Fruit fly (Drosophila melanogaster) whole organism, adult: ENCODE results near the gene mRpS24.

Experiments used
- CG11617 ChIP-seq: fragments of 200-800 bp; sonication (Bioruptor generic); optimal IDR thresholded peaks from 2 replicates; lab custom pipeline; 2017; ENCODE audit warnings: mild to moderate bottlenecking, missing biosample characterization, missing genetic modification reagents, missing genetic modification characterization
- CG12768 ChIP-seq: fragments of 200-800 bp; sonication (Bioruptor generic); optimal IDR thresholded peaks from 2 replicates; lab custom pipeline; 2017; ENCODE audit warnings: missing biosample characterization, missing genetic modification characterization, mild to moderate bottlenecking, moderate library complexity, missing genetic modification reagents
- CG14711 ChIP-seq: fragments of 200-800 bp; sonication (Bioruptor generic); optimal IDR thresholded peaks from 2 replicates; lab custom pipeline; 2018; ENCODE audit warnings: missing biosample characterization, mild to moderate bottlenecking, missing genetic modification characterization, moderate library complexity
- CG1620 ChIP-seq: fragments of 200-800 bp; sonication (Bioruptor generic); optimal IDR thresholded peaks from 2 replicates; lab custom pipeline; 2016; ENCODE audit warnings: missing biosample characterization, missing genetic modification characterization
- CG33017 ChIP-seq: fragments of 200-800 bp; sonication (Bioruptor generic); optimal IDR thresholded peaks from 2 replicates; lab custom pipeline; 2018; ENCODE audit warnings: missing biosample characterization, mild to moderate bottlenecking, missing genetic modification characterization, moderate library complexity
- CG5204 ChIP-seq: fragments of 200-800 bp; sonication (Bioruptor generic); optimal IDR thresholded peaks from 2 replicates; lab custom pipeline; 2016; ENCODE audit warnings: missing biosample characterization, missing genetic modification characterization
- CG7045 ChIP-seq: fragments of 200-800 bp; sonication (Bioruptor generic); optimal IDR thresholded peaks from 2 replicates; lab custom pipeline; 2017; ENCODE audit warnings: missing biosample characterization, mild to moderate bottlenecking, missing genetic modification characterization
- CG7101 ChIP-seq: fragments of 200-800 bp; sonication (Bioruptor generic); optimal IDR thresholded peaks from 2 replicates; lab custom pipeline; 2018; ENCODE audit warnings: missing biosample characterization, mild to moderate bottlenecking, missing genetic modification characterization, moderate library complexity
- Clk ChIP-seq: fragments of 200-800 bp; sonication (Bioruptor generic); optimal IDR thresholded peaks from 2 replicates; lab custom pipeline; 2017; ENCODE audit warnings: missing biosample characterization, missing genetic modification characterization
- Crg-1 ChIP-seq: fragments of 200-800 bp; sonication (Bioruptor generic); optimal IDR thresholded peaks from 2 replicates; lab custom pipeline; 2016; ENCODE audit warnings: missing biosample characterization, missing genetic modification characterization
- Hr96 ChIP-seq: fragments of 200-800 bp; sonication (Bioruptor generic); optimal IDR thresholded peaks from 2 replicates; lab custom pipeline; 2016; ENCODE audit warnings: missing biosample characterization, missing genetic modification characterization
- Mnt ChIP-seq: fragments of 200-800 bp; sonication (Bioruptor generic); optimal IDR thresholded peaks from 2 replicates; lab custom pipeline; 2016; ENCODE audit warnings: missing biosample characterization, mild to moderate bottlenecking, missing genetic modification characterization
- bab1 ChIP-seq: fragments of 200-800 bp; sonication (Bioruptor generic); optimal IDR thresholded peaks from 3 replicates; lab custom pipeline; 2019; ENCODE audit warnings: missing biosample characterization, mild to moderate bottlenecking, missing genetic modification characterization, moderate library complexity
- cic ChIP-seq: fragments of 200-800 bp; sonication (Bioruptor generic); optimal IDR thresholded peaks from 2 replicates; lab custom pipeline; 2017; ENCODE audit warnings: missing biosample characterization, mild to moderate bottlenecking, missing genetic modification characterization, moderate library complexity
- cnc ChIP-seq, 2 experiments: fragments of >200 bp; optimal IDR thresholded peaks; 2 replicates each; lab custom pipeline; 2017
- kay ChIP-seq: fragments of 200-800 bp; sonication (Bioruptor generic); peaks from one replicate; lab custom pipeline; 2016; ENCODE audit warnings: missing biosample characterization, missing genetic modification characterization, borderline replicate concordance
- ovo ChIP-seq: fragments of 200-800 bp; sonication (Bioruptor generic); optimal IDR thresholded peaks from 2 replicates; lab custom pipeline; 2016; ENCODE audit warnings: missing biosample characterization, missing genetic modification characterization
- pad ChIP-seq: fragments of 200-800 bp; sonication (Bioruptor generic); optimal IDR thresholded peaks from 3 replicates; lab custom pipeline; 2017; ENCODE audit warnings: missing biosample characterization, missing genetic modification characterization, mild to moderate bottlenecking, moderate library complexity, missing genetic modification reagents
- tj ChIP-seq: fragments of 200-800 bp; sonication (Bioruptor generic); optimal IDR thresholded peaks from 3 replicates; lab custom pipeline; 2017; ENCODE audit warnings: missing biosample characterization, mild to moderate bottlenecking, missing genetic modification characterization, moderate library complexity
- toe ChIP-seq: fragments of 200-800 bp; sonication (Bioruptor generic); optimal IDR thresholded peaks from 2 replicates; lab custom pipeline; 2016; ENCODE audit warnings: missing biosample characterization, missing genetic modification characterization

mRpS24 gene

dm6 chr3R:24138478-24139455 lies 24.6 kb downstream of the mRpS24 start:
- TF ChIP-seq cic (peak; percentile 54), ovo (GFP tag; lab: Kevin White, UChicago) (no peak)

- peak; percentile 15 for TF ChIP-seq cic
- peak; percentile 1 for TF ChIP-seq CG12768 (GFP tag; lab: Kevin White, UChicago)
- peak; percentile 4 for TF ChIP-seq kay (GFP tag; lab: Kevin White, UChicago)
- TF ChIP-seq CG14711 (tag; lab: Kevin White, UChicago): no peak
These were observed 25.9 kb downstream of the mRpS24 start, which contains the start of gene Npc2f for dm6 chr3R:24137311-24137945. TSS of gene Npc2f (plus strand) at chr3R:24137895.

- peak; percentile 58 for TF ChIP-seq bab1 (GFP tag; lab: Kevin White, UChicago)
- no peak for TF ChIP-seq CG1620
- no peak for TF ChIP-seq toe (GFP tag; lab: Kevin White, UChicago)
- TF ChIP-seq CG33017 (tag; lab: Kevin White, UChicago): peak; percentile 7
- no peak for TF ChIP-seq ovo (GFP tag; lab: Kevin White, UChicago)
- TF ChIP-seq cnc (optimal IDR thresholded peaks at IDR 0.05; lab: Kevin White, UChicago): no peak
- TF ChIP-seq Crg-1 (GFP tag; lab: Kevin White, UChicago): no peak
- TF ChIP-seq CG11617: no peak
- TF ChIP-seq CG7101 (tag; lab: Kevin White, UChicago): peak; percentile 23
These were observed 28.8 kb downstream of the mRpS24 start, which contains the start of gene Sec10 for dm6 chr3R:24134580-24134979. TSS of gene Sec10 (plus strand) at chr3R:24134831.

- TF ChIP-seq tj (peak; percentile 21), ovo (GFP tag; lab: Kevin White, UChicago) (no peak), cic (peak; percentile 14), Clk (no peak), CG7101 (tag; lab: Kevin White, UChicago) (no peak), bab1 (GFP tag; lab: Kevin White, UChicago) (peak; percentile 62), toe (GFP tag; lab: Kevin White, UChicago) (no peak)
These were observed 33.3 kb downstream of the mRpS24 start, which contains the start of the genes GatB and Tsc1 for dm6 chr3R:24130080-24130479. TSS of gene GatB (minus strand) at chr3R:24130255. TSS of gene Tsc1 (plus strand) at chr3R:24130307.

dm6 chr3R:24122369-24122768 lies 41.0 kb downstream of the mRpS24 start:
- TF ChIP-seq Crg-1 (GFP tag; lab: Kevin White, UChicago) (no peak), Hr96 (no peak), bab1 (GFP tag; lab: Kevin White, UChicago) (no peak), CG14711 (tag; lab: Kevin White, UChicago) (no peak), CG12768 (GFP tag; lab: Kevin White, UChicago) (no peak), CG11617 (no peak), CG7101 (tag; lab: Kevin White, UChicago) (no peak)

- no peak for TF ChIP-seq CG11617
- TF ChIP-seq Clk: no peak
- TF ChIP-seq CG12768 (GFP tag; lab: Kevin White, UChicago): no peak
- TF ChIP-seq CG5204 (GFP tag; lab: Kevin White, UChicago): no peak
- TF ChIP-seq Mnt (GFP tag; lab: Kevin White, UChicago): no peak
- TF ChIP-seq kay (GFP tag; lab: Kevin White, UChicago): no peak
- TF ChIP-seq tj: no peak
- TF ChIP-seq Hr96: no peak
- TF ChIP-seq ovo (GFP tag; lab: Kevin White, UChicago): no peak
- TF ChIP-seq CG14711 (tag; lab: Kevin White, UChicago): no peak
- TF ChIP-seq pad (GFP tag; lab: Kevin White, UChicago): no peak
- no peak for TF ChIP-seq CG1620
- TF ChIP-seq CG7045 (GFP tag; lab: Kevin White, UChicago): no peak
These were observed 41.7 kb downstream of the mRpS24 start for dm6 chr3R:24121669-24122068.

- TF ChIP-seq kay (GFP tag; lab: Kevin White, UChicago) (no peak), toe (GFP tag; lab: Kevin White, UChicago) (no peak), CG14711 (tag; lab: Kevin White, UChicago) (no peak), CG33017 (tag; lab: Kevin White, UChicago) (no peak), ovo (GFP tag; lab: Kevin White, UChicago) (no peak), CG11617 (no peak), CG12768 (GFP tag; lab: Kevin White, UChicago) (no peak), Clk (no peak), pad (GFP tag; lab: Kevin White, UChicago) (no peak), Hr96 (no peak), tj (no peak), CG7045 (GFP tag; lab: Kevin White, UChicago) (no peak)
These were observed 46.4 kb downstream of the mRpS24 start for dm6 chr3R:24116972-24117371.
